Worm (Caenorhabditis elegans): ENCODE results near the gene F41H10.2.

ce11 chrIV:5332178-5332577 is 49.3 kb upstream of the F41H10.2 start, which contains the start of gene Y4C6B.3:
- TF ChIP-seq elt-2 (tag; optimal IDR thresholded peaks at IDR 0.05), result no peak
- TF ChIP-seq nhr-25 (tag; optimal IDR thresholded peaks at IDR 0.05), result no peak
- no peak for TF ChIP-seq ztf-11 (tag; optimal IDR thresholded peaks at IDR 0.05)
- no peak for TF ChIP-seq aly-2 (tag; optimal IDR thresholded peaks at IDR 0.05)
- no peak for TF ChIP-seq nhr-77 (tag; optimal IDR thresholded peaks at IDR 0.05)
- TF ChIP-seq ceh-16 (tag; optimal IDR thresholded peaks at IDR 0.05), result no peak
- no peak for TF ChIP-seq nhr-12 (tag; optimal IDR thresholded peaks at IDR 0.05)
- no peak for TF ChIP-seq nhr-76 (tag; optimal IDR thresholded peaks at IDR 0.05)
- no peak for TF ChIP-seq zag-1 (tag; optimal IDR thresholded peaks at IDR 0.05)
- TF ChIP-seq skn-1 (tag; optimal IDR thresholded peaks at IDR 0.05), result no peak
- TF ChIP-seq ama-1 (optimal IDR thresholded peaks at IDR 0.05), result no peak
- no peak for TF ChIP-seq nfya-1 (tag; optimal IDR thresholded peaks at IDR 0.05; ENCODE audit: insufficient read depth)
- no peak for TF ChIP-seq mml-1 (tag; optimal IDR thresholded peaks at IDR 0.05)
- no peak for TF ChIP-seq elt-3 (tag; optimal IDR thresholded peaks at IDR 0.05)
